Fruit fly (Drosophila melanogaster): Measurements from ENCODE around the gene shop.

shop gene

DNA sequence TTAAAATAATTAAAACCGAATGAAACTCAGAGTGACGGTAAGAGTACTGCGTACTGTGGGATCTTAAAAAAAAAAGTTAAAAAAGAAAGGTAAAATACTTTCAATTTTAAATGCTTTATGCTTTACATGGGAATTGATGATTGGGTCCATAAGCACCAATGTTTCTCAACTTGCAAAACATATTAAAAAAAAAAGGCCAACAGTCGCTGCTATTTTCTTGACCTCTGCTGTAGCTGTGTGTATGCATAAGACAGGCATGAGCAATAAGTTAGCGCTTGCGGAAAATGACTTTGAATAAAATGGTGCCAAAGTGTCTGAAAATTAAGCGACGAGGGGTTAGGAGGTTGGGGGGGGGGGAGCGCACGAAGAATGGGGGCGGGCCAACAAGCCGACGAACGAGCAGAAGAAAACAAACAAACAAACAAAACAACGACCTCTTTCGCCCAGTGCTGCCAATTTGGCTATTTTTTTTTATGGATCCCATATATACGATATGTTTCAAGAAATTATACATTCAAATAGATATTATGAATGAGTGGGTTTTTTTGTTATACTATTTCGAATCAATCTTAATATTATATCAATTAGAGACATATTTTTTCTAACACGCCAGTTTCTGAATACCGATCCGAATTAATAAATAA, 21.2 kb upstream of the shop start (continued):
- peak; percentile 71 for TF ChIP-seq CG32532 (GFP tag; IDR thresholded peaks at IDR 0.05)
- TF ChIP-seq CG9727 (GFP tag; optimal IDR thresholded peaks at IDR 0.05) = peak; percentile 58
- peak; percentile 51 for TF ChIP-seq CG3281 (GFP tag; optimal IDR thresholded peaks at IDR 0.05)
- peak; percentile 33 for TF ChIP-seq dmrt11E (tag; optimal IDR thresholded peaks at IDR 0.05)
- TF ChIP-seq Hr3 (GFP tag; optimal IDR thresholded peaks at IDR 0.05) = peak; percentile 42
- peak; percentile 21 for TF ChIP-seq CG5180 (GFP tag; optimal IDR thresholded peaks at IDR 0.05)
- peak; percentile 75 for TF ChIP-seq Xrp1 (GFP tag; IDR thresholded peaks at IDR 0.05)
- TF ChIP-seq az2 (GFP tag; optimal IDR thresholded peaks at IDR 0.05) = peak; percentile 31
- TF ChIP-seq Fer1 (GFP tag; optimal IDR thresholded peaks at IDR 0.05) = peak; percentile 27
- no peak for TF ChIP-seq kni (GFP tag; optimal IDR thresholded peaks at IDR 0.05)
- 0 out of 3 replicates have a peak, but pooled peaks have one; percentile 26 for TF ChIP-seq jigr1 (GFP tag; IDR thresholded peaks at IDR 0.05)
- no peak for TF ChIP-seq toy (GFP tag; IDR thresholded peaks at IDR 0.05)
- TF ChIP-seq CG13424 (tag; optimal IDR thresholded peaks at IDR 0.05) = peak; percentile 44
- TF ChIP-seq esg (GFP tag; conservative IDR thresholded peaks at IDR 0.05) = peak; percentile 58
- TF ChIP-seq CG30431 (GFP tag; optimal IDR thresholded peaks at IDR 0.05) = peak; percentile 11
- peak; percentile 26 for TF ChIP-seq CG1602 (GFP tag; optimal IDR thresholded peaks at IDR 0.05)
- peak; percentile 19; the same call in 1 of the 3 replicates for TF ChIP-seq CG14050 (GFP tag; IDR thresholded peaks at IDR 0.05)
- peak; percentile 33 for TF ChIP-seq CG1233 (GFP tag; optimal IDR thresholded peaks at IDR 0.05)
- peak; percentile 27 for TF ChIP-seq CG16863 (GFP tag; optimal IDR thresholded peaks at IDR 0.05)
- peak; percentile 3 for TF ChIP-seq org-1 (GFP tag; optimal IDR thresholded peaks at IDR 0.05)
- TF ChIP-seq CG7556 (GFP tag; optimal IDR thresholded peaks at IDR 0.05) = peak; percentile 41
- peak; percentile 81 for TF ChIP-seq crol (GFP tag; IDR thresholded peaks at IDR 0.05)
- peak; percentile 79 for TF ChIP-seq CG14014 (GFP tag; IDR thresholded peaks at IDR 0.05)
- TF ChIP-seq lilli (GFP tag; optimal IDR thresholded peaks at IDR 0.05) = peak; percentile 47
- peak; percentile 19 for TF ChIP-seq nerfin-1 (tag; optimal IDR thresholded peaks at IDR 0.05)
- peak; percentile 67 for TF ChIP-seq lmd (GFP tag; IDR thresholded peaks at IDR 0.05)
- peak; percentile 71 for TF ChIP-seq CG17359 (tag; optimal IDR thresholded peaks at IDR 0.05)
- TF ChIP-seq CG12104 (GFP tag; optimal IDR thresholded peaks at IDR 0.05) = peak; percentile 57
- no peak for TF ChIP-seq gt (GFP tag; IDR thresholded peaks at IDR 0.05)
- TF ChIP-seq NK7.1 (GFP tag; optimal IDR thresholded peaks at IDR 0.05) = peak; percentile 9
- TF ChIP-seq CG10431 (GFP tag; optimal IDR thresholded peaks at IDR 0.05) = no peak
- TF ChIP-seq CG32767 (GFP tag; IDR thresholded peaks at IDR 0.05) = peak; percentile 60; the same call in 1 of the 2 replicates
- TF ChIP-seq Asciz (GFP tag; optimal IDR thresholded peaks at IDR 0.05) = peak; percentile 22
- 0 out of 2 replicates have a peak, but pooled peaks have one; percentile 17 for TF ChIP-seq CG31224 (GFP tag; IDR thresholded peaks at IDR 0.05)
- peak; percentile 53 for TF ChIP-seq phol (tag; optimal IDR thresholded peaks at IDR 0.05)
- peak; percentile 63; the same call in 1 of the 2 replicates for TF ChIP-seq ranshi (GFP tag; IDR thresholded peaks at IDR 0.05)
- peak; percentile 40 for TF ChIP-seq HHEX (GFP tag; optimal IDR thresholded peaks at IDR 0.05)
- TF ChIP-seq CG32772 (GFP tag; IDR thresholded peaks at IDR 0.05) = 0 out of 2 replicates have a peak, but pooled peaks have one; percentile 17
- peak; percentile 49; the same call in 1 of the 2 replicates for TF ChIP-seq Awh (GFP tag; IDR thresholded peaks at IDR 0.05)
- TF ChIP-seq CG8089 (GFP tag; optimal IDR thresholded peaks at IDR 0.05) = peak; percentile 4
- no peak for TF ChIP-seq Spps (tag; optimal IDR thresholded peaks at IDR 0.05)
- TF ChIP-seq Bteb2 (GFP tag; optimal IDR thresholded peaks at IDR 0.05) = no peak
- no peak for TF ChIP-seq CG6854 (GFP tag; optimal IDR thresholded peaks at IDR 0.05)
- TF ChIP-seq Camta (GFP tag; optimal IDR thresholded peaks at IDR 0.05) = peak; percentile 42
- peak; percentile 65 for TF ChIP-seq CG15269 (tag; optimal IDR thresholded peaks at IDR 0.05)
- 0 out of 2 replicates have a peak, but pooled peaks have one; percentile 25 for TF ChIP-seq wdn (GFP tag; IDR thresholded peaks at IDR 0.05)
- peak; percentile 1 to 26 for TF ChIP-seq chif (GFP tag; optimal IDR thresholded peaks at IDR 0.05)
- peak; percentile 61 for TF ChIP-seq Oaz (GFP tag; IDR thresholded peaks at IDR 0.05)
- no peak for TF ChIP-seq Fer2 (tag; optimal IDR thresholded peaks at IDR 0.05)
- TF ChIP-seq CG12071 (GFP tag; optimal IDR thresholded peaks at IDR 0.05) = peak; percentile 29
